Worm (Caenorhabditis elegans) whole organism, L3 larva: ENCODE measurements around the gene cest-5.1.
A peak's percentile ranks its signal among the peaks of the same experiment; 100 is the strongest.
"Not testable (repeated sequence)": the region's sequence is repeated elsewhere in the genome, so short reads cannot be mapped to it uniquely, and the experiment has no call there.

Experiments used
- R02D3.7 ChIP-seq: fragments of 150-350 bp; optimal IDR thresholded peaks from 2 replicates; lab custom pipeline; 2014; ENCODE audit warnings: missing biosample characterization, missing genetic modification characterization
- ZK546.5 ChIP-seq: sonication (generic microtip); optimal IDR thresholded peaks from 2 replicates; lab custom pipeline; 2017; ENCODE audit warnings: missing biosample characterization, missing genetic modification characterization
- aly-2 ChIP-seq: fragments of 150-350 bp; optimal IDR thresholded peaks from 2 replicates; lab custom pipeline; 2014; ENCODE audit warnings: missing biosample characterization, missing genetic modification characterization
- ama-1 ChIP-seq: fragments of 150-350 bp; optimal IDR thresholded peaks from 2 replicates; lab custom pipeline; 2018
- ceh-9 ChIP-seq: sonication (generic microtip); optimal IDR thresholded peaks from 2 replicates; lab custom pipeline; 2018; ENCODE audit warnings: missing biosample characterization, missing genetic modification characterization
- daf-12 ChIP-seq: fragments of 150-350 bp; optimal IDR thresholded peaks from 2 replicates; lab custom pipeline; 2014; ENCODE audit warnings: missing biosample characterization, missing genetic modification reagents, missing genetic modification characterization
- egl-27 ChIP-seq: sonication (generic microtip); optimal IDR thresholded peaks from 4 replicates; lab custom pipeline; 2017; ENCODE audit warnings: missing biosample characterization, missing genetic modification reagents, missing genetic modification characterization
- egl-5 ChIP-seq: fragments of 150-350 bp; optimal IDR thresholded peaks from 2 replicates; lab custom pipeline; 2017; ENCODE audit warnings: missing biosample characterization, missing genetic modification reagents, missing genetic modification characterization, inconsistent platforms
- elt-1 ChIP-seq: fragments of 150-350 bp; optimal IDR thresholded peaks from 2 replicates; lab custom pipeline; 2014; ENCODE audit warnings: missing biosample characterization, missing genetic modification characterization
- elt-2 ChIP-seq: sonication (generic microtip); optimal IDR thresholded peaks from 2 replicates; lab custom pipeline; 2016; ENCODE audit warnings: missing genetic modification reagents, mild to moderate bottlenecking, missing genetic modification characterization, missing compliant biosample characterization
- elt-3 ChIP-seq, 3 experiments: fragments of 150-350 bp in 1 of 3; sonication (generic microtip) in 2 of 3; optimal IDR thresholded peaks; 2 replicates in 2 of 3; 4 replicates in 1 of 3; lab custom pipeline; 2014 to 2017; ENCODE audit warnings: missing biosample characterization in 3 of 3, missing genetic modification characterization in 3 of 3
- eor-1 ChIP-seq, 2 experiments: fragments of 150-350 bp; optimal IDR thresholded peaks; 2 replicates each; lab custom pipeline; 2014 to 2018; ENCODE audit warnings: missing biosample characterization in 2 of 2, missing genetic modification characterization in 2 of 2
- fkh-2 ChIP-seq: fragments of 150-350 bp; optimal IDR thresholded peaks from 2 replicates; lab custom pipeline; 2014; ENCODE audit warnings: missing biosample characterization, missing genetic modification reagents, missing genetic modification characterization
- fos-1 ChIP-seq: fragments of 150-350 bp; optimal IDR thresholded peaks from 2 replicates; lab custom pipeline; 2014; ENCODE audit warnings: missing biosample characterization, missing genetic modification characterization
- hmg-11 ChIP-seq: sonication (generic microtip); optimal IDR thresholded peaks from 2 replicates; lab custom pipeline; 2016; ENCODE audit warnings: missing genetic modification characterization, missing compliant biosample characterization
- lsy-12 ChIP-seq: sonication (generic microtip); optimal IDR thresholded peaks from 2 replicates; lab custom pipeline; 2016; ENCODE audit warnings: mild to moderate bottlenecking, missing genetic modification characterization, missing compliant biosample characterization
- mml-1 ChIP-seq: fragments of 150-350 bp; sonication (generic microtip); optimal IDR thresholded peaks from 3 replicates; lab custom pipeline; 2014; ENCODE audit warnings: missing biosample characterization, missing genetic modification characterization
- nfya-1 ChIP-seq: sonication (generic microtip); optimal IDR thresholded peaks from 2 replicates; lab custom pipeline; 2017; ENCODE audit warnings: missing genetic modification characterization, mild to moderate bottlenecking, missing compliant biosample characterization, antibody characterized with exemption, moderate library complexity; ENCODE audit not compliant: insufficient read depth
- nhr-11 ChIP-seq: fragments of 150-350 bp; optimal IDR thresholded peaks from 2 replicates; lab custom pipeline; 2014; ENCODE audit warnings: missing biosample characterization, missing genetic modification characterization
- nhr-237 ChIP-seq: fragments of 150-350 bp; optimal IDR thresholded peaks from 2 replicates; lab custom pipeline; 2014; ENCODE audit warnings: missing biosample characterization, missing genetic modification characterization
- nhr-25 ChIP-seq: sonication (generic microtip); optimal IDR thresholded peaks from 2 replicates; lab custom pipeline; 2017; ENCODE audit warnings: missing biosample characterization, missing genetic modification characterization
- nhr-43 ChIP-seq: sonication (generic microtip); optimal IDR thresholded peaks from 2 replicates; lab custom pipeline; 2016; ENCODE audit warnings: mild to moderate bottlenecking, missing genetic modification characterization, missing compliant biosample characterization; ENCODE audit not compliant: poor library complexity, severe bottlenecking
- nhr-67 ChIP-seq: fragments of 150-350 bp; optimal IDR thresholded peaks from 2 replicates; lab custom pipeline; 2014; ENCODE audit warnings: missing biosample characterization, missing genetic modification characterization
- nhr-76 ChIP-seq: fragments of 150-350 bp; sonication (generic microtip); optimal IDR thresholded peaks from 5 replicates; lab custom pipeline; 2014; ENCODE audit warnings: missing biosample characterization, missing genetic modification characterization
- pha-4 ChIP-seq: fragments of 150-350 bp; optimal IDR thresholded peaks from 2 replicates; lab custom pipeline; 2014; ENCODE audit warnings: missing biosample characterization, missing genetic modification reagents, missing genetic modification characterization
- pqm-1 ChIP-seq: fragments of 150-350 bp; optimal IDR thresholded peaks from 2 replicates; lab custom pipeline; 2017; ENCODE audit warnings: missing biosample characterization, missing genetic modification characterization, inconsistent platforms
- snpc-4 ChIP-seq: fragments of 150-350 bp; optimal IDR thresholded peaks from 2 replicates; lab custom pipeline; 2014; ENCODE audit warnings: missing biosample characterization, missing genetic modification characterization
- unc-39 ChIP-seq: sonication (generic microtip); optimal IDR thresholded peaks from 4 replicates; lab custom pipeline; 2017; ENCODE audit warnings: missing biosample characterization, missing genetic modification characterization
- unc-62 ChIP-seq: fragments of 150-350 bp; sonication (generic microtip); optimal IDR thresholded peaks from 4 replicates; lab custom pipeline; 2014; ENCODE audit warnings: missing biosample characterization, missing genetic modification reagents, missing genetic modification characterization
- zag-1 ChIP-seq: fragments of 150-350 bp; optimal IDR thresholded peaks from 2 replicates; lab custom pipeline; 2014; ENCODE audit warnings: missing biosample characterization, missing genetic modification characterization
- ztf-11 ChIP-seq: fragments of 150-350 bp; optimal IDR thresholded peaks from 2 replicates; lab custom pipeline; 2014; ENCODE audit warnings: missing biosample characterization, missing genetic modification characterization
- ztf-4 ChIP-seq: fragments of 150-350 bp; optimal IDR thresholded peaks from 2 replicates; lab custom pipeline; 2014; ENCODE audit warnings: missing biosample characterization, missing genetic modification characterization

cest-5.1 gene

ce11 chrIV:6595912-6596311, 35.6 kb downstream of the cest-5.1 start, which contains the start of gene F38A5.22:
TSS of gene F38A5.22 (minus strand) at chrIV:6595940.
- TF ChIP-seq pha-4 (tag; lab: Kevin White, UChicago) (no peak), nhr-76 (no peak), mml-1 (tag; lab: Kevin White, UChicago) (no peak), nhr-25 (no peak), nhr-11 (tag; lab: Kevin White, UChicago) (no peak), hmg-11 (no peak), ceh-9 (tag; lab: Kevin White, UChicago) (no peak), unc-62 (GFP tag; lab: Kevin White, UChicago) (no peak), daf-12 (no peak), unc-39 (tag; lab: Kevin White, UChicago) (no peak), ztf-4 (tag; lab: Kevin White, UChicago) (no peak), nhr-67 (no peak), pqm-1 (tag; lab: Kevin White, UChicago) (no peak)

- TF ChIP-seq nhr-43 (tag; lab: Kevin White, UChicago); eor-1 (tag; optimal IDR thresholded peaks at IDR 0.05; lab: Kevin White, UChicago); ztf-11 (tag; lab: Kevin White, UChicago): not testable (repeated sequence)
Measured at ce11 chrIV:6594871-6595270, 36.7 kb downstream of the cest-5.1 start, which contains the start of gene nspb-3. TSS of gene nspb-3 (minus strand) at chrIV:6594971.

- TF ChIP-seq nfya-1 (tag; lab: Kevin White, UChicago); hmg-11; unc-39 (tag; lab: Kevin White, UChicago): not testable (repeated sequence)
Measured at ce11 chrIV:6591010-6591746, 40.4 kb downstream of the cest-5.1 start, which contains the start of the genes nspb-1 and nspb-2. TSS of gene nspb-1 (minus strand) at chrIV:6591110. TSS of gene nspb-2 (plus strand) at chrIV:6591696.

ce11 chrIV:6590029-6590428, 41.5 kb downstream of the cest-5.1 start, which contains the start of the genes lec-11 and irld-7:
TSS of gene lec-11 (minus strand) at chrIV:6590154.
TSS of gene irld-7 (plus strand) at chrIV:6590360.
- TF ChIP-seq nhr-43 (tag; lab: Kevin White, UChicago) = no peak
- TF ChIP-seq hmg-11 = no peak
- no peak for TF ChIP-seq snpc-4 (tag; lab: Kevin White, UChicago)
- TF ChIP-seq mml-1 (tag; lab: Kevin White, UChicago) = no peak
- peak; percentile 72 for TF ChIP-seq elt-2
- TF ChIP-seq R02D3.7 (tag; lab: Kevin White, UChicago) = no peak
- peak; percentile 69 for TF ChIP-seq pqm-1 (tag; lab: Kevin White, UChicago)
- no peak for TF ChIP-seq zag-1 (tag; lab: Kevin White, UChicago)
- TF ChIP-seq, all 47 proteins: peak for 2

- TF ChIP-seq egl-5 (tag; lab: Kevin White, UChicago) (no peak), ZK546.5 (no peak), elt-2 (no peak), pqm-1 (tag; lab: Kevin White, UChicago) (no peak), ama-1 (lab: Kevin White, UChicago) (no peak), nhr-43 (tag; lab: Kevin White, UChicago) (no peak), fos-1 (tag; lab: Kevin White, UChicago) (no peak), nhr-237 (tag; lab: Kevin White, UChicago) (no peak), unc-39 (tag; lab: Kevin White, UChicago) (no peak), lsy-12 (no peak), egl-27 (tag; lab: Kevin White, UChicago) (no peak), nhr-67 (no peak), elt-1 (tag; lab: Kevin White, UChicago) (no peak), pha-4 (tag; lab: Kevin White, UChicago) (no peak), aly-2 (tag; lab: Kevin White, UChicago) (no peak), fkh-2 (tag; lab: Kevin White, UChicago) (no peak), zag-1 (tag; lab: Kevin White, UChicago) (no peak), nfya-1 (tag; lab: Kevin White, UChicago) (no peak), elt-3 (tag; optimal IDR thresholded peaks at IDR 0.05; lab: Kevin White, UChicago) (no peak), daf-12 (no peak)
Measured at ce11 chrIV:6588080-6588613, 43.4 kb downstream of the cest-5.1 start.
